Fruit fly (Drosophila melanogaster) whole organism, larva: Measurements from ENCODE around the gene Cht6.

Source experiments
- noc ChIP-seq: fragments of 200-800 bp; sonication (Bioruptor generic); optimal IDR thresholded peaks from 3 replicates; lab custom pipeline; 2019; ENCODE audit warnings: missing biosample characterization, mild to moderate bottlenecking, missing genetic modification characterization, moderate library complexity

Gene Cht6

dm6 chrX:10021809-10022208, 5.2 kb downstream of the Cht6 start:
- no peak for TF ChIP-seq noc (tag; lab: Kevin White, UChicago)

dm6 chrX:10029730-10030129, 13.1 kb downstream of the Cht6 start:
- TF ChIP-seq noc (tag; lab: Kevin White, UChicago): no peak

dm6 chrX:10039528-10039927, 22.9 kb downstream of the Cht6 start:
- TF ChIP-seq noc (tag; lab: Kevin White, UChicago): no peak

dm6 chrX:10043873-10044272, 27.2 kb downstream of the Cht6 start:
- TF ChIP-seq noc (tag; lab: Kevin White, UChicago): no peak

- no peak for TF ChIP-seq noc (tag; lab: Kevin White, UChicago)
These were observed 29.1 kb downstream of the Cht6 start for dm6 chrX:10045763-10046162.

dm6 chrX:10046760-10047159, 30.1 kb downstream of the Cht6 start:
- no peak for TF ChIP-seq noc (tag; lab: Kevin White, UChicago)

dm6 chrX:10047961-10048360, 31.3 kb downstream of the Cht6 start:
- TF ChIP-seq noc (tag; lab: Kevin White, UChicago): no peak

dm6 chrX:10052549-10052948, 35.9 kb downstream of the Cht6 start, which contains the start of gene Yp2:
Gene Yp2 (minus strand): TSS chrX:10052636.
- no peak for TF ChIP-seq noc (tag; lab: Kevin White, UChicago)

- no peak for TF ChIP-seq noc (tag; lab: Kevin White, UChicago)
These were observed 36.9 kb downstream of the Cht6 start, which contains the start of gene Yp1 for dm6 chrX:10053547-10053946. Gene Yp1 (plus strand): TSS chrX:10053811.

- TF ChIP-seq noc (tag; lab: Kevin White, UChicago): no peak
These were observed 41.3 kb downstream of the Cht6 start for dm6 chrX:10057964-10058363.

dm6 chrX:10061327-10061726, 44.7 kb downstream of the Cht6 start, which contains the start of gene Gr9a:
Gene Gr9a (plus strand): TSS chrX:10061627.
- no peak for TF ChIP-seq noc (tag; lab: Kevin White, UChicago)

- no peak for TF ChIP-seq noc (tag; lab: Kevin White, UChicago)
These were observed 50.9 kb downstream of the Cht6 start for dm6 chrX:10067528-10067927.

dm6 chrX:10070325-10070931, 53.8 kb downstream of the Cht6 start, which contains the start of gene CG15312:
Gene CG15312 (minus strand): TSS chrX:10070868.
- TF ChIP-seq noc (tag; lab: Kevin White, UChicago): no peak

dm6 chrX:10071516-10071915, 54.9 kb downstream of the Cht6 start:
- TF ChIP-seq noc (tag; lab: Kevin White, UChicago): no peak

- no peak for TF ChIP-seq noc (tag; lab: Kevin White, UChicago)
These were observed 65.7 kb downstream of the Cht6 start, which contains the start of gene ZAP3 for dm6 chrX:10082185-10082949. Gene ZAP3 (minus strand): TSS chrX:10082492.

dm6 chrX:10082950-10083253, 66.3 kb downstream of the Cht6 start, which contains the start of gene CG2972:
Gene CG2972 (plus strand): TSS chrX:10083154.
- no peak for TF ChIP-seq noc (tag; lab: Kevin White, UChicago)
